Worm (Caenorhabditis elegans) whole organism, L2 larva: ENCODE data around the gene F02A9.7.

Experiments
- F13H6.1 ChIP-seq: sonication (generic microtip); optimal IDR thresholded peaks from 2 replicates; lab custom pipeline; 2016; ENCODE audit warnings: missing genetic modification characterization, missing compliant biosample characterization
- aly-2 ChIP-seq: fragments of 150-350 bp; optimal IDR thresholded peaks from 2 replicates; lab custom pipeline; 2014; ENCODE audit warnings: missing biosample characterization, missing genetic modification characterization
- ceh-82 ChIP-seq: fragments of 150-350 bp; optimal IDR thresholded peaks from 2 replicates; lab custom pipeline; 2014; ENCODE audit warnings: missing biosample characterization, missing genetic modification characterization
- elt-3 ChIP-seq: sonication (generic microtip); optimal IDR thresholded peaks from 2 replicates; lab custom pipeline; 2017; ENCODE audit warnings: missing biosample characterization, missing genetic modification characterization
- lin-11 ChIP-seq: fragments of 150-350 bp; sonication (generic microtip); optimal IDR thresholded peaks from 2 replicates; lab custom pipeline; 2014; ENCODE audit warnings: missing biosample characterization, missing genetic modification characterization, inconsistent platforms, mixed read lengths
- lin-13 ChIP-seq: fragments of 150-350 bp; optimal IDR thresholded peaks from 2 replicates; lab custom pipeline; 2014; ENCODE audit warnings: missing biosample characterization, missing genetic modification reagents, missing genetic modification characterization
- lin-39 ChIP-seq: fragments of 150-350 bp; optimal IDR thresholded peaks from 2 replicates; lab custom pipeline; 2014; ENCODE audit warnings: missing biosample characterization, missing genetic modification reagents, missing genetic modification characterization
- lsy-2 ChIP-seq, 2 experiments: fragments of 150-350 bp in 1 of 2; sonication (generic microtip) in 1 of 2; optimal IDR thresholded peaks; 2 replicates each; lab custom pipeline; 2014 to 2017; ENCODE audit warnings: missing biosample characterization in 2 of 2, missing genetic modification characterization in 2 of 2
- mab-5 ChIP-seq: fragments of 150-350 bp; optimal IDR thresholded peaks from 2 replicates; lab custom pipeline; 2014; ENCODE audit warnings: missing biosample characterization, missing genetic modification characterization
- nhr-10 ChIP-seq: sonication (generic microtip); optimal IDR thresholded peaks from 2 replicates; lab custom pipeline; 2017; ENCODE audit warnings: missing biosample characterization, missing genetic modification characterization
- nhr-11 ChIP-seq: fragments of 150-350 bp; optimal IDR thresholded peaks from 2 replicates; lab custom pipeline; 2014; ENCODE audit warnings: missing biosample characterization, missing genetic modification characterization
- nhr-12 ChIP-seq: fragments of 150-350 bp; optimal IDR thresholded peaks from 2 replicates; lab custom pipeline; 2014; ENCODE audit warnings: missing biosample characterization, missing genetic modification characterization
- nhr-77 ChIP-seq: fragments of 150-350 bp; optimal IDR thresholded peaks from 2 replicates; lab custom pipeline; 2014; ENCODE audit warnings: missing biosample characterization, missing genetic modification characterization
- sma-9 ChIP-seq, 2 experiments: fragments of 150-350 bp in 1 of 2; sonication (generic microtip) in 1 of 2; optimal IDR thresholded peaks; 2 replicates each; lab custom pipeline; 2014 to 2016; ENCODE audit warnings: missing genetic modification characterization in 2 of 2, mild to moderate bottlenecking in 1 of 2, missing biosample characterization in 1 of 2, missing compliant biosample characterization in 1 of 2, missing genetic modification reagents in 1 of 2, moderate library complexity in 1 of 2

- TF ChIP-seq elt-3 (tag; lab: Kevin White, UChicago), result no peak
- TF ChIP-seq lin-39, result no peak
- no peak for TF ChIP-seq nhr-11
- TF ChIP-seq ceh-82 (tag; lab: Kevin White, UChicago), result no peak
- TF ChIP-seq lsy-2 (tag; optimal IDR thresholded peaks at IDR 0.05; lab: Kevin White, UChicago), result peak in 1 of 2 experiments; percentile 23
- no peak for TF ChIP-seq lin-11 (tag; lab: Kevin White, UChicago)
- TF ChIP-seq F13H6.1 (tag; lab: Kevin White, UChicago), result no peak
- no peak for TF ChIP-seq lin-13 (GFP tag; lab: Kevin White, UChicago)
- TF ChIP-seq nhr-77 (tag; lab: Kevin White, UChicago), result no peak
- TF ChIP-seq nhr-10, result no peak
- TF ChIP-seq sma-9 (GFP tag; optimal IDR thresholded peaks at IDR 0.05; lab: Kevin White, UChicago), result no peak
- no peak for TF ChIP-seq sma-9 (tag; optimal IDR thresholded peaks at IDR 0.05; lab: Kevin White, UChicago)
- no peak for TF ChIP-seq aly-2
- no peak for TF ChIP-seq nhr-12 (tag; lab: Kevin White, UChicago)
- TF ChIP-seq mab-5 (tag; lab: Kevin White, UChicago), result no peak
These were observed 20.9 kb downstream of the F02A9.7 start, which contains the start of gene cls-2 for ce11 chrIII:9054414-9055147.
